Worm (Caenorhabditis elegans) whole organism, midembryonic: Measurements from ENCODE around the gene C05E4.7.

Experiments used
- T22C8.4 ChIP-seq: fragments of 200-800 bp; sonication (Bioruptor generic); IDR thresholded peaks from 2 replicates; pipeline ENCODE4 v1.3.6; 2022; ENCODE audit warnings: missing genetic modification characterization, missing compliant biosample characterization
- tab-1 ChIP-seq: fragments of 200-800 bp; sonication (Bioruptor generic); IDR thresholded peaks from 2 replicates; pipeline ENCODE4 v1.3.6; 2022; ENCODE audit warnings: missing genetic modification characterization, missing compliant biosample characterization

DNA sequence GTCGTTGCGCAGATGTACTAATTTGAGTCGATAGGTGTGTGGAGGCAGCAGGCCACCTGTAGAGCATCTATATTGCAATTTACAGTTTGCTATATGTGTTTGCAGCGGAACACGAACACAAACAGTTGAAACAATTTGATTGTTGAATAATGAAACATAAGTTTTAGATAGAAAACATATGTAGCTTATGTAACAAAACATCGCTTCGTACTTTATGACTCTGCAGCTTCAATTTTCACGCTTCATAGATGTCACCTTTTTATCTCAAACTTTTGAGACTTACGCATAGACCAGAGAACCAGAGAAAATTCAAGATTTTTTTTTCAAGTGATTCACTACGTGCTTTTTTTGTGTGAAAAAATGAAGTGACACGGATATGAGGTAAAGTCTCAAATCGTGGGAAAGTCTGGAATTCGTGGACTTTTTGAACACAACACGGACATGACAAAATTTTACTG lies 18.0 kb upstream of the C05E4.7 start, which contains the start of gene fbxb-72:
- TF ChIP-seq T22C8.4 (GFP tag; lab: Robert Waterston, UW) (no peak), tab-1 (GFP tag; lab: Robert Waterston, UW) (no peak)
